Worm (Caenorhabditis elegans) whole organism, midembryonic: Measurements from ENCODE around the gene W09D10.4.

ENCODE experiments used
- flt-1 ChIP-seq: fragments of 200-800 bp; sonication (Bioruptor generic); IDR thresholded peaks from 2 replicates; pipeline ENCODE4 v1.3.6; 2022; ENCODE audit warnings: missing genetic modification characterization, missing compliant biosample characterization
- klf-2 ChIP-seq: fragments of 200-800 bp; sonication (Bioruptor generic); conservative IDR thresholded peaks from 2 replicates; pipeline ENCODE4 v1.3.6; 2022; ENCODE audit warnings: missing genetic modification reagents, missing genetic modification characterization, missing compliant biosample characterization
- ref-1 ChIP-seq: fragments of 200-800 bp; sonication (Bioruptor generic); conservative IDR thresholded peaks from 2 replicates; pipeline ENCODE4 v1.3.6; 2022; ENCODE audit warnings: missing genetic modification reagents, missing genetic modification characterization, missing compliant biosample characterization

ce11 chrIII:10694294-10694693 is 21.7 kb downstream of the W09D10.4 start, which contains the start of the genes Y39A1A.18 and fmo-3:
- TF ChIP-seq klf-2 (GFP tag; lab: Robert Waterston, UW), result no peak
- TF ChIP-seq ref-1 (GFP tag; lab: Robert Waterston, UW), result no peak
- TF ChIP-seq flt-1 (GFP tag; lab: Robert Waterston, UW), result no peak
